Worm (Caenorhabditis elegans) whole organism, late embryonic: ENCODE data around the gene gst-28.

Experiments
- K02D7.2 ChIP-seq: sonication (generic microtip); optimal IDR thresholded peaks from 2 replicates; lab custom pipeline; 2017; ENCODE audit warnings: mild to moderate bottlenecking, missing genetic modification characterization, missing compliant biosample characterization
- ceh-18 ChIP-seq: sonication (generic microtip); optimal IDR thresholded peaks from 2 replicates; lab custom pipeline; 2016; ENCODE audit warnings: missing genetic modification characterization, missing compliant biosample characterization
- ceh-31 ChIP-seq: sonication (generic microtip); optimal IDR thresholded peaks from 2 replicates; lab custom pipeline; 2016; ENCODE audit warnings: missing genetic modification characterization, missing compliant biosample characterization
- ceh-48 ChIP-seq: sonication (generic microtip); optimal IDR thresholded peaks from 2 replicates; lab custom pipeline; 2016; ENCODE audit warnings: missing genetic modification characterization, inconsistent platforms, missing compliant biosample characterization
- ets-4 ChIP-seq: sonication (generic microtip); optimal IDR thresholded peaks from 2 replicates; lab custom pipeline; 2016; ENCODE audit warnings: missing genetic modification characterization, missing compliant biosample characterization
- hlh-8 ChIP-seq: sonication (generic microtip); optimal IDR thresholded peaks from 2 replicates; lab custom pipeline; 2016; ENCODE audit warnings: missing genotype, missing genetic modification characterization, missing compliant biosample characterization
- nfya-1 ChIP-seq: sonication (generic microtip); optimal IDR thresholded peaks from 2 replicates; lab custom pipeline; 2017; ENCODE audit warnings: missing genetic modification characterization, mild to moderate bottlenecking, missing compliant biosample characterization, antibody characterized with exemption, moderate library complexity
- pat-9 ChIP-seq: fragments of 200-800 bp; sonication (Bioruptor generic); optimal IDR thresholded peaks from 2 replicates; lab custom pipeline; 2018; ENCODE audit warnings: mild to moderate bottlenecking, missing genetic modification characterization, moderate library complexity, missing compliant biosample characterization
- sox-4 ChIP-seq: sonication (generic microtip); optimal IDR thresholded peaks from 2 replicates; lab custom pipeline; 2017; ENCODE audit warnings: mild to moderate bottlenecking, missing genetic modification characterization, inconsistent platforms, missing compliant biosample characterization
- syd-9 ChIP-seq: sonication (generic microtip); optimal IDR thresholded peaks from 2 replicates; lab custom pipeline; 2016; ENCODE audit warnings: mild to moderate bottlenecking, missing genetic modification characterization, moderate library complexity, missing compliant biosample characterization
- tbx-2 ChIP-seq: sonication (generic microtip); optimal IDR thresholded peaks from 2 replicates; lab custom pipeline; 2016; ENCODE audit warnings: missing genetic modification characterization, missing compliant biosample characterization
- unc-3 ChIP-seq, 2 experiments: fragments of 200-800 bp in 1 of 2; sonication (Bioruptor generic) in 1 of 2; sonication (generic microtip) in 1 of 2; conservative IDR thresholded peaks in 1 of 2; optimal IDR thresholded peaks in 1 of 2; 2 replicates each; pipeline versions ENCODE4 v1.3.6 to Lab custom; 2016 to 2022; ENCODE audit warnings: missing compliant biosample characterization in 2 of 2, missing genetic modification characterization in 2 of 2, missing genetic modification reagents in 1 of 2
- unc-86 ChIP-seq: sonication (generic microtip); optimal IDR thresholded peaks from 2 replicates; lab custom pipeline; 2016; ENCODE audit warnings: missing genetic modification characterization, missing compliant biosample characterization

DNA sequence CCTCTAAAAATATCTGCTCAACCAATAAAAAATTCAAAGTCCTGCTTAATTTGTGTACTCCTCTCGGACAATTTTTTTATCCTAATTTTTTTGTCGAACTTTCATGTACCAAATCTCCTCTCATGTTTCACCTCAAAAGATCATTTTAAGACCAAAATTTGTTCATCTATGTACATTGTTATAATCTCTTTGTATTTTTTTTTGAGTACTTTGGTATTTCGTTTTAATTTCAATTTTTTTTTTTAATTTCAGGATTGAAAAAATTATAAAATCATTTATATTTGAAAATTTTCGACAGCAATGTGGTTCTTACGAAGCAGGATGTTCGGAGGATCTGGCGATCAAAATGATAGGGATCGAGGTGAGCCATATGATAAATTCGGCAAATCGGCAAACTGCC lies 29.1 kb upstream of the gst-28 start, which contains the start of gene spsb-1:
- TF ChIP-seq syd-9 (tag; lab: Kevin White, UChicago), result no peak
- TF ChIP-seq ets-4 (tag; lab: Kevin White, UChicago), result no peak
- TF ChIP-seq pat-9 (tag; lab: Kevin White, UChicago), result no peak
- TF ChIP-seq K02D7.2, result no peak
- TF ChIP-seq tbx-2 (tag; lab: Kevin White, UChicago), result no peak
- no peak for TF ChIP-seq ceh-31
- TF ChIP-seq unc-86 (tag; lab: Kevin White, UChicago), result no peak
- TF ChIP-seq ceh-18 (tag; lab: Kevin White, UChicago), result no peak
- no peak for TF ChIP-seq hlh-8 (tag; lab: Kevin White, UChicago)
- TF ChIP-seq nfya-1, result no peak
- no peak for TF ChIP-seq unc-3 (GFP tag; conservative IDR thresholded peaks at IDR 0.05; lab: Robert Waterston, UW)
- TF ChIP-seq unc-3 (tag; optimal IDR thresholded peaks at IDR 0.05; lab: Kevin White, UChicago), result no peak
- no peak for TF ChIP-seq sox-4 (tag; lab: Kevin White, UChicago)
- no peak for TF ChIP-seq ceh-48 (tag; lab: Kevin White, UChicago)
